Fruit fly (Drosophila melanogaster) whole organism, embryonic: ENCODE data around the gene CG13898.

Source experiments
- Awh ChIP-seq: fragments of 200-800 bp; sonication (Bioruptor generic); IDR thresholded peaks from 2 replicates; pipeline ENCODE4, ENCODE4 v1.3.6; 2022; ENCODE audit warnings: missing biosample characterization, missing genetic modification characterization
- Blimp-1 ChIP-seq: fragments of 200-800 bp; sonication (Bioruptor generic); optimal IDR thresholded peaks from 3 replicates; lab custom pipeline; 2018; ENCODE audit warnings: missing biosample characterization, missing genetic modification characterization, mild to moderate bottlenecking, moderate library complexity, missing genetic modification reagents
- CG10267 ChIP-seq: fragments of 200-800 bp; sonication (Bioruptor generic); optimal IDR thresholded peaks from 2 replicates; lab custom pipeline; 2018; ENCODE audit warnings: missing biosample characterization, mild to moderate bottlenecking, missing genetic modification characterization, moderate library complexity
- CG10979 ChIP-seq: fragments of 200-800 bp; sonication (Bioruptor generic); optimal IDR thresholded peaks from 2 replicates; lab custom pipeline; 2018; ENCODE audit warnings: missing biosample characterization, mild to moderate bottlenecking, missing genetic modification characterization, moderate library complexity
- CG12104 ChIP-seq: fragments of 200-800 bp; sonication (Bioruptor generic); optimal IDR thresholded peaks from 3 replicates; lab custom pipeline; 2016; ENCODE audit warnings: missing biosample characterization, missing genetic modification characterization
- CG12391 ChIP-seq: fragments of 200-800 bp; sonication (Bioruptor generic); optimal IDR thresholded peaks from 3 replicates; lab custom pipeline; 2018; ENCODE audit warnings: missing biosample characterization, mild to moderate bottlenecking, missing genetic modification characterization, moderate library complexity
- CG14710 ChIP-seq: fragments of 200-800 bp; sonication (Bioruptor generic); optimal IDR thresholded peaks from 3 replicates; lab custom pipeline; 2019; ENCODE audit warnings: missing biosample characterization, mild to moderate bottlenecking, missing genetic modification characterization, moderate library complexity
- CG15514 ChIP-seq: fragments of 200-800 bp; sonication (Bioruptor generic); optimal IDR thresholded peaks from 3 replicates; lab custom pipeline; 2017; ENCODE audit warnings: missing biosample characterization, missing genetic modification characterization, mild to moderate bottlenecking, moderate library complexity, missing genetic modification reagents
- CG15696 ChIP-seq: fragments of 200-800 bp; sonication (Bioruptor generic); optimal IDR thresholded peaks from 2 replicates; lab custom pipeline; 2019; ENCODE audit warnings: missing biosample characterization, mild to moderate bottlenecking, missing genetic modification characterization, moderate library complexity
- CG17361 ChIP-seq: fragments of 200-800 bp; sonication (Bioruptor generic); IDR thresholded peaks from 3 replicates; pipeline ENCODE4 v1.3.6; 2022; ENCODE audit warnings: missing biosample characterization, missing genetic modification characterization
- CG17802 ChIP-seq: fragments of 200-800 bp; sonication (Bioruptor generic); optimal IDR thresholded peaks from 2 replicates; lab custom pipeline; 2018; ENCODE audit warnings: missing biosample characterization, mild to moderate bottlenecking, missing genetic modification characterization, moderate library complexity
- CG18476 ChIP-seq: fragments of 200-800 bp; sonication (Bioruptor generic); optimal IDR thresholded peaks from 2 replicates; lab custom pipeline; 2016; ENCODE audit warnings: missing biosample characterization, mild to moderate bottlenecking, missing genetic modification characterization
- CG33557 ChIP-seq: fragments of 200-800 bp; sonication (Bioruptor generic); optimal IDR thresholded peaks from 2 replicates; lab custom pipeline; 2019; ENCODE audit warnings: missing biosample characterization, mild to moderate bottlenecking, missing genetic modification characterization, moderate library complexity
- CG4424 ChIP-seq: fragments of 200-800 bp; sonication (Bioruptor generic); optimal IDR thresholded peaks from 3 replicates; lab custom pipeline; 2016; ENCODE audit warnings: missing biosample characterization, missing genetic modification characterization
- CG4730 ChIP-seq: fragments of 200-800 bp; sonication (Bioruptor generic); IDR thresholded peaks from 2 replicates; pipeline ENCODE4 v1.3.6; 2022; ENCODE audit warnings: missing biosample characterization, missing genetic modification characterization
- CG6791 ChIP-seq: fragments of 200-800 bp; sonication (Bioruptor generic); IDR thresholded peaks from 3 replicates; pipeline ENCODE4 v1.3.6; 2022; ENCODE audit warnings: missing biosample characterization, missing genetic modification characterization; ENCODE audit not compliant: partially characterized antibody
- CG7839 ChIP-seq: fragments of 200-800 bp; sonication (Bioruptor generic); optimal IDR thresholded peaks from 3 replicates; lab custom pipeline; 2018; ENCODE audit warnings: missing biosample characterization, mild to moderate bottlenecking, missing genetic modification characterization, moderate library complexity
- CG7987 ChIP-seq: fragments of 200-800 bp; sonication (Bioruptor generic); optimal IDR thresholded peaks from 2 replicates; lab custom pipeline; 2018; ENCODE audit warnings: missing biosample characterization, mild to moderate bottlenecking, missing genetic modification characterization, moderate library complexity
- CG8388 ChIP-seq: fragments of 200-800 bp; sonication (Bioruptor generic); optimal IDR thresholded peaks from 2 replicates; lab custom pipeline; 2019; ENCODE audit warnings: missing biosample characterization, mild to moderate bottlenecking, missing genetic modification characterization, moderate library complexity
- CG8765 ChIP-seq: fragments of 200-800 bp; sonication (Bioruptor generic); IDR thresholded peaks from 2 replicates; pipeline ENCODE4 v1.3.6; 2022; ENCODE audit warnings: missing biosample characterization, missing genetic modification characterization
- CHES-1-like ChIP-seq: fragments of 200-800 bp; sonication (Bioruptor generic); optimal IDR thresholded peaks from 2 replicates; lab custom pipeline; 2016; ENCODE audit warnings: missing biosample characterization, missing genetic modification characterization
- Dad ChIP-seq: fragments of 200-800 bp; sonication (Bioruptor generic); optimal IDR thresholded peaks from 3 replicates; lab custom pipeline; 2016; ENCODE audit warnings: missing biosample characterization, missing genetic modification characterization
- Elba2 ChIP-seq: fragments of 200-800 bp; sonication (Bioruptor generic); optimal IDR thresholded peaks from 3 replicates; lab custom pipeline; 2016; ENCODE audit warnings: missing biosample characterization, missing genetic modification characterization
- Ets65A ChIP-seq: fragments of 200-800 bp; sonication (Bioruptor generic); peaks from one replicate; lab custom pipeline; 2016; ENCODE audit warnings: missing biosample characterization, missing genetic modification characterization
- HLH54F ChIP-seq: fragments of 200-800 bp; sonication (Bioruptor generic); optimal IDR thresholded peaks from 3 replicates; lab custom pipeline; 2016; ENCODE audit warnings: missing biosample characterization, missing genetic modification characterization
- Jarid2 ChIP-seq: fragments of 200-800 bp; sonication (Bioruptor generic); optimal IDR thresholded peaks from 3 replicates; lab custom pipeline; 2017; ENCODE audit warnings: mild to moderate bottlenecking, missing biosample characterization, missing genetic modification reagents, missing genetic modification characterization
- Meics ChIP-seq: fragments of 200-800 bp; sonication (Bioruptor generic); optimal IDR thresholded peaks from 2 replicates; lab custom pipeline; 2017; ENCODE audit warnings: missing biosample characterization, mild to moderate bottlenecking, missing genetic modification characterization
- Nf-YA ChIP-seq: fragments of 200-800 bp; sonication (Bioruptor generic); IDR thresholded peaks from 2 replicates; pipeline ENCODE4 v1.3.6; 2022; ENCODE audit warnings: missing biosample characterization, missing genetic modification characterization
- Oaz ChIP-seq: fragments of 200-800 bp; sonication (Bioruptor generic); IDR thresholded peaks from 2 replicates; pipeline ENCODE4 v1.3.6; 2022; ENCODE audit warnings: missing biosample characterization, missing genetic modification characterization
- Stat92E ChIP-seq, 3 experiments: fragments of >200 bp in 2 of 3; fragments of 200-800 bp in 1 of 3; sonication (Bioruptor generic) in 1 of 3; optimal IDR thresholded peaks; 2 replicates each; lab custom pipeline; 2017 to 2019; ENCODE audit warnings: missing biosample characterization in 3 of 3, missing genetic modification characterization in 3 of 3, mild to moderate bottlenecking in 1 of 3, moderate library complexity in 1 of 3
- corto ChIP-seq: fragments of 200-800 bp; sonication (Bioruptor generic); optimal IDR thresholded peaks from 2 replicates; lab custom pipeline; 2016; ENCODE audit warnings: missing biosample characterization, mild to moderate bottlenecking, missing genetic modification characterization, moderate library complexity
- gce ChIP-seq: fragments of 200-800 bp; sonication (Bioruptor generic); IDR thresholded peaks from 3 replicates; pipeline ENCODE4 v1.3.6; 2022; ENCODE audit warnings: missing biosample characterization, missing genetic modification characterization
- gcm ChIP-seq: fragments of 200-800 bp; sonication (Bioruptor generic); optimal IDR thresholded peaks from 2 replicates; lab custom pipeline; 2019; ENCODE audit warnings: missing biosample characterization, mild to moderate bottlenecking, missing genetic modification characterization, moderate library complexity
- gsb-n ChIP-seq: fragments of 200-800 bp; sonication (Bioruptor generic); optimal IDR thresholded peaks from 3 replicates; lab custom pipeline; 2018; ENCODE audit warnings: missing biosample characterization, mild to moderate bottlenecking, missing genetic modification characterization
- her ChIP-seq: fragments of 200-800 bp; sonication (Bioruptor generic); optimal IDR thresholded peaks from 2 replicates; lab custom pipeline; 2016; ENCODE audit warnings: missing biosample characterization, missing genetic modification characterization
- inv ChIP-seq: fragments of 200-800 bp; sonication (Bioruptor generic); IDR thresholded peaks from 2 replicates; pipeline ENCODE4 v1.3.6; 2022; ENCODE audit warnings: missing biosample characterization, missing genetic modification characterization; ENCODE audit not compliant: partially characterized antibody
- lab ChIP-seq: fragments of 200-800 bp; sonication (Bioruptor generic); optimal IDR thresholded peaks from 3 replicates; lab custom pipeline; 2017; ENCODE audit warnings: missing biosample characterization, missing genetic modification characterization, mild to moderate bottlenecking, moderate library complexity, missing genetic modification reagents
- nau ChIP-seq: fragments of 200-800 bp; sonication (Bioruptor generic); optimal IDR thresholded peaks from 3 replicates; lab custom pipeline; 2017; ENCODE audit warnings: missing biosample characterization, mild to moderate bottlenecking, missing genetic modification characterization, missing genetic modification reagents
- otp ChIP-seq: fragments of 200-800 bp; sonication (Bioruptor generic); IDR thresholded peaks from 3 replicates; pipeline ENCODE4, ENCODE4 v1.3.6; 2022; ENCODE audit warnings: missing biosample characterization, missing genetic modification characterization
- ranshi ChIP-seq: fragments of 200-800 bp; sonication (Bioruptor generic); IDR thresholded peaks from 2 replicates; pipeline ENCODE4 v1.3.6; 2022; ENCODE audit warnings: missing biosample characterization, missing genetic modification characterization
- sens ChIP-seq: fragments of 200-800 bp; sonication (Bioruptor generic); peaks from one replicate; lab custom pipeline; 2016; ENCODE audit warnings: missing biosample characterization, missing genetic modification characterization
- sna ChIP-seq: fragments of 200-800 bp; sonication (Bioruptor generic); IDR thresholded peaks from 2 replicates; pipeline ENCODE4 v1.3.6; 2022; ENCODE audit warnings: missing biosample characterization, missing genetic modification characterization; ENCODE audit not compliant: partially characterized antibody
- sr ChIP-seq: fragments of 200-800 bp; sonication (Bioruptor generic); IDR thresholded peaks from 3 replicates; pipeline ENCODE4 v1.3.6; 2022; ENCODE audit warnings: missing biosample characterization, missing genetic modification characterization
- sug ChIP-seq: fragments of 200-800 bp; optimal IDR thresholded peaks from 2 replicates; lab custom pipeline; 2019; ENCODE audit warnings: missing biosample characterization, mild to moderate bottlenecking, missing genetic modification characterization, moderate library complexity

Gene CG13898

dm6 chr3L:764329-764728, 39.5 kb downstream of the CG13898 start (continued):
- peak; percentile 36 for TF ChIP-seq CG12391
- no peak for TF ChIP-seq sna
- TF ChIP-seq her (GFP tag; lab: Kevin White, UChicago): no peak
- TF ChIP-seq CG8388 (GFP tag; lab: Kevin White, UChicago): peak; percentile 33
- TF ChIP-seq CG10267 (tag; lab: Kevin White, UChicago): peak; percentile 5
- TF ChIP-seq CG7987 (GFP tag; lab: Kevin White, UChicago): no peak
- TF ChIP-seq sr (GFP tag; lab: Robert Waterston, UW): peak; percentile 26; the same call in 1 of the 3 replicates
- peak; percentile 64; the same call in 1 of the 2 replicates for TF ChIP-seq Awh (GFP tag; lab: Robert Waterston, UW)
- no peak for TF ChIP-seq CG6791 (GFP tag; lab: Robert Waterston, UW)
- no peak for TF ChIP-seq HLH54F (GFP tag; lab: Kevin White, UChicago)
- peak; percentile 36 for TF ChIP-seq Blimp-1 (GFP tag; lab: Kevin White, UChicago)
- no peak for TF ChIP-seq Oaz
- TF ChIP-seq CG4730 (GFP tag; lab: Robert Waterston, UW): 0 out of 2 replicates have a peak, but pooled peaks have one; percentile 5
- TF ChIP-seq otp: peak; percentile 68
- no peak for TF ChIP-seq CG17802 (tag; lab: Kevin White, UChicago)
- peak; percentile 92 for TF ChIP-seq Ets65A (GFP tag; lab: Kevin White, UChicago)
- TF ChIP-seq Dad (GFP tag; lab: Kevin White, UChicago): peak; percentile 8
- no peak for TF ChIP-seq Elba2 (GFP tag; lab: Kevin White, UChicago)
- TF ChIP-seq corto (GFP tag; lab: Kevin White, UChicago): no peak
- TF ChIP-seq sug: no peak
- 0 out of 2 replicates have a peak, but pooled peaks have one; percentile 26 for TF ChIP-seq Nf-YA
- TF ChIP-seq CG17361 (GFP tag; lab: Robert Waterston, UW): 0 out of 3 replicates have a peak, but pooled peaks have one; percentile 27
- TF ChIP-seq lab (GFP tag; lab: Kevin White, UChicago): peak; percentile 25
- TF ChIP-seq ranshi: 0 out of 2 replicates have a peak, but pooled peaks have one; percentile 19
- TF ChIP-seq CG12104 (GFP tag; lab: Kevin White, UChicago): no peak
- no peak for TF ChIP-seq CG8765 (GFP tag; lab: Robert Waterston, UW)
- TF ChIP-seq CG14710 (tag; lab: Kevin White, UChicago): peak; percentile 3
- peak; percentile 14 for TF ChIP-seq gcm (GFP tag; lab: Kevin White, UChicago)
- peak; percentile 21 for TF ChIP-seq CG7839 (tag; lab: Kevin White, UChicago)
- peak; percentile 74 for TF ChIP-seq sens (GFP tag; lab: Kevin White, UChicago)
- peak; percentile 51 for TF ChIP-seq CG4424 (GFP tag; lab: Kevin White, UChicago)
- no peak for TF ChIP-seq CG33557 (GFP tag; lab: Kevin White, UChicago)
- TF ChIP-seq nau (GFP tag; lab: Kevin White, UChicago): peak; percentile 23
- no peak for TF ChIP-seq CG15696 (tag; lab: Kevin White, UChicago)
- no peak for TF ChIP-seq Stat92E (GFP tag; optimal IDR thresholded peaks at IDR 0.05; lab: Kevin White, UChicago)
- no peak for TF ChIP-seq Meics (GFP tag; lab: Kevin White, UChicago)
- TF ChIP-seq gce: peak; percentile 34; the same call in 1 of the 3 replicates
- no peak for TF ChIP-seq gsb-n
- TF ChIP-seq CG15514 (GFP tag; lab: Kevin White, UChicago): no peak
- no peak for TF ChIP-seq inv (GFP tag; lab: Robert Waterston, UW)
- TF ChIP-seq Jarid2 (GFP tag; lab: Kevin White, UChicago): no peak
- TF ChIP-seq CG10979 (tag; lab: Kevin White, UChicago): peak; percentile 29
- TF ChIP-seq CHES-1-like (GFP tag; lab: Kevin White, UChicago): no peak
- TF ChIP-seq CG18476 (GFP tag; lab: Kevin White, UChicago): no peak
